Fruit fly (Drosophila melanogaster): ENCODE measurements around the gene CG18749.

CG18749 gene

dm6 chr3R:8251532-8251931, 7.7 kb downstream of the CG18749 start:
- TF ChIP-seq Eip78C (GFP tag) (peak; percentile 37), Blimp-1 (GFP tag; optimal IDR thresholded peaks at IDR 0.05) (peak; percentile 91), CG15336 (GFP tag; IDR thresholded peaks at IDR 0.05) (no peak), CG11762 (GFP tag; optimal IDR thresholded peaks at IDR 0.05; ENCODE audit: insufficient read depth) (no peak), Sox102F (GFP tag; optimal IDR thresholded peaks at IDR 0.05) (no peak), CG6163 (GFP tag; IDR thresholded peaks at IDR 0.05) (0 out of 3 replicates have a peak, but pooled peaks have one; percentile 22)

- TF ChIP-seq fkh (GFP tag; optimal IDR thresholded peaks at IDR 0.05) (no peak), fd85E (GFP tag; optimal IDR thresholded peaks at IDR 0.05) (no peak), Eip93F (GFP tag; optimal IDR thresholded peaks at IDR 0.05) (no peak), OdsH (GFP tag; optimal IDR thresholded peaks at IDR 0.05) (no peak), CG16779 (tag; optimal IDR thresholded peaks at IDR 0.05) (no peak), Lpt (GFP tag; optimal IDR thresholded peaks at IDR 0.05) (no peak)
These were observed 10.5 kb downstream of the CG18749 start for dm6 chr3R:8254347-8254746.

- TF ChIP-seq Eip78C (GFP tag) (peak; percentile 70), Smox (GFP tag; optimal IDR thresholded peaks at IDR 0.05) (no peak), CG11762 (GFP tag; optimal IDR thresholded peaks at IDR 0.05; ENCODE audit: insufficient read depth) (no peak), lz (GFP tag; optimal IDR thresholded peaks at IDR 0.05) (no peak), Eip93F (GFP tag; optimal IDR thresholded peaks at IDR 0.05) (no peak), CG6854 (GFP tag; optimal IDR thresholded peaks at IDR 0.05) (no peak), eg (GFP tag; IDR thresholded peaks at IDR 0.05) (no peak; the same call in 1 of the 3 replicates), Gug (GFP tag; IDR thresholded peaks at IDR 0.05) (peak; percentile 45; the same call in 1 of the 2 replicates), OdsH (GFP tag; optimal IDR thresholded peaks at IDR 0.05) (peak; percentile 39), CG15336 (GFP tag; IDR thresholded peaks at IDR 0.05) (peak; percentile 86), CG8119 (GFP tag; IDR thresholded peaks at IDR 0.05) (peak; percentile 84), acj6 (GFP tag; optimal IDR thresholded peaks at IDR 0.05) (no peak), topi (GFP tag; optimal IDR thresholded peaks at IDR 0.05) (no peak), vri (GFP tag; optimal IDR thresholded peaks at IDR 0.05) (no peak), cyc (GFP tag; optimal IDR thresholded peaks at IDR 0.05) (no peak), CG31627 (GFP tag; optimal IDR thresholded peaks at IDR 0.05) (no peak), esn (GFP tag; optimal IDR thresholded peaks at IDR 0.05) (no peak), Sox102F (GFP tag; optimal IDR thresholded peaks at IDR 0.05) (no peak), CG9139 (GFP tag; optimal IDR thresholded peaks at IDR 0.05) (no peak), CG3032 (tag; optimal IDR thresholded peaks at IDR 0.05) (no peak), pdm3 (GFP tag; optimal IDR thresholded peaks at IDR 0.05) (peak; percentile 40), CG16779 (tag; optimal IDR thresholded peaks at IDR 0.05) (no peak), Hr39 (GFP tag; optimal IDR thresholded peaks at IDR 0.05) (no peak), CG6163 (GFP tag; IDR thresholded peaks at IDR 0.05) (no peak), CG7368 (GFP tag; optimal IDR thresholded peaks at IDR 0.05) (no peak), net (GFP tag; optimal IDR thresholded peaks at IDR 0.05) (no peak), fd59A (GFP tag; optimal IDR thresholded peaks at IDR 0.05) (no peak), Ets21C (GFP tag; optimal IDR thresholded peaks at IDR 0.05) (no peak), CG8632 (GFP tag; optimal IDR thresholded peaks at IDR 0.05) (no peak), Eip75B (GFP tag; optimal IDR thresholded peaks at IDR 0.05) (no peak), CG34406 (GFP tag; optimal IDR thresholded peaks at IDR 0.05) (no peak), Sox14 (GFP tag; optimal IDR thresholded peaks at IDR 0.05) (no peak), CG8319 (GFP tag; optimal IDR thresholded peaks at IDR 0.05) (no peak), spab (GFP tag; optimal IDR thresholded peaks at IDR 0.05) (no peak), salr (GFP tag; optimal IDR thresholded peaks at IDR 0.05) (peak in 1 of 2 experiments; percentile 30), dac (GFP tag; optimal IDR thresholded peaks at IDR 0.05) (peak; percentile 37), fkh (GFP tag; optimal IDR thresholded peaks at IDR 0.05) (no peak), Hr4 (GFP tag; optimal IDR thresholded peaks at IDR 0.05) (peak; percentile 73), fd85E (GFP tag; optimal IDR thresholded peaks at IDR 0.05) (no peak), Hr38 (GFP tag; optimal IDR thresholded peaks at IDR 0.05) (no peak), CG11902 (GFP tag; optimal IDR thresholded peaks at IDR 0.05) (no peak), CG11294 (GFP tag; IDR thresholded peaks at IDR 0.05) (peak; percentile 20; the same call in 1 of the 2 replicates), Blimp-1 (GFP tag; optimal IDR thresholded peaks at IDR 0.05) (no peak), ss (GFP tag; optimal IDR thresholded peaks at IDR 0.05) (no peak), Ets96B (tag; optimal IDR thresholded peaks at IDR 0.05) (no peak), Met (GFP tag; optimal IDR thresholded peaks at IDR 0.05) (no peak)
These were observed 12.2 kb downstream of the CG18749 start for dm6 chr3R:8256040-8256439.
